Fruit fly (Drosophila melanogaster): ENCODE results near the gene CG15024.

The CG15024 gene

dm6 chr3L:4463773-4464301 lies at the start of gene CG15024:
Gene CG15024 (minus strand): TSS chr3L:4463823.
- TF ChIP-seq psq (optimal IDR thresholded peaks at IDR 0.05) (no peak), pan (optimal IDR thresholded peaks at IDR 0.05) (no peak), Dll (optimal IDR thresholded peaks at IDR 0.05) (no peak), CG8478 (optimal IDR thresholded peaks at IDR 0.05) (no peak), EcR (GFP tag; optimal IDR thresholded peaks at IDR 0.05) (no peak), usp (GFP tag; optimal IDR thresholded peaks at IDR 0.05) (no peak)

dm6 chr3L:4510317-4510716 lies 46.7 kb upstream of the CG15024 start:
- no peak for TF ChIP-seq psq (optimal IDR thresholded peaks at IDR 0.05)
- TF ChIP-seq EcR (GFP tag; optimal IDR thresholded peaks at IDR 0.05): no peak
- no peak for TF ChIP-seq usp (GFP tag; optimal IDR thresholded peaks at IDR 0.05)
- no peak for TF ChIP-seq pan (optimal IDR thresholded peaks at IDR 0.05)
- no peak for TF ChIP-seq Dll (optimal IDR thresholded peaks at IDR 0.05)
- TF ChIP-seq CG8478 (optimal IDR thresholded peaks at IDR 0.05): no peak

DNA sequence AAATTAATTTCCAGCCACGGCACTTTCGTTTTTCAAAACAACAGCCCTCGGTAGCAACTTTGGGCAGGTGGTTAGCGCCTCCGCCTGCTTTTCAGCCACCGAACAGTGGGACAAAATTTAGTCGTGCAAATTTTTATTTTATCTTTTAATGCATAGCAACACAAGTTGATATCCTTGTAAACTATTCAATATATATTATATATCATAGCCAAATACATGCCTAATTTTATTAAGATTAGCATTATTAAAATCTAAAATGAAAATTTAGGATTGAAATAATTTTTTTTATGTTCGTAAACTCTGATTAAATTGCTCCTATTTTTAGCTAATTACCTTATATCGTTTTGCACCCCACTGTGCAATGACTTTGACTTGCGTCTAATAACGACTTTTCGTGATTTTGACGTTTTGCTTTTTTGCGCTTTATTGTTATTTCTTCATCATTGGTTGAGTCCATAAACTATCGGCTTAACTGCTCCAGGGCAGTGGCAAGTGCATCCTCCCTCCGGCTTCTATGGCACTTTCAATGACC lies 45.4 kb upstream of the CG15024 start:
- TF ChIP-seq EcR (GFP tag; optimal IDR thresholded peaks at IDR 0.05): no peak
- no peak for TF ChIP-seq CG8478 (optimal IDR thresholded peaks at IDR 0.05)
- no peak for TF ChIP-seq usp (GFP tag; optimal IDR thresholded peaks at IDR 0.05)
- no peak for TF ChIP-seq pan (optimal IDR thresholded peaks at IDR 0.05)
- no peak for TF ChIP-seq psq (optimal IDR thresholded peaks at IDR 0.05)
- TF ChIP-seq Dll (optimal IDR thresholded peaks at IDR 0.05): no peak

dm6 chr3L:4508307-4508706 lies 44.7 kb upstream of the CG15024 start, which contains the start of gene NT1:
Gene NT1 (minus strand): TSS chr3L:4508433.
- peak in 1 of 2 experiments; percentile 50 for TF ChIP-seq EcR (GFP tag; optimal IDR thresholded peaks at IDR 0.05)
- no peak for TF ChIP-seq usp (GFP tag; optimal IDR thresholded peaks at IDR 0.05)

DNA sequence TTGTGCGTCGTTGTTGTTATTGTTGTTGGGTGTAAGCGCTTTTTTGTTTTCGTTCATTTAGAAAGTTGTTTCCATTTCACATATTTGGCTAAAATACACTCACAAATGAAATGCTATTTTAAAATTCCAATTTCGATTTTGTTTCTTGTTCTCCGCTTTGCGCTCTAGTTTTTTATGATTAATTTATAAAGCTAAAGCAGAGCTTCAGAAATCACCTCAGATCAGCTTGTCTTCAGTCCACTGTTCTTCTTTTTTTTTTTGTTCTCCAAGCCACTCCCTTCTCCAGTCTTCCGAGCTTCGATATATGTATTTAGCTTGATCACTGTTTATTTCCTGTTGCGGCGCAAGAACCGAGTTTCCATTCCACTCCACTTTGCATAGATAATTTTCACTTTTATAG lies 44.2 kb upstream of the CG15024 start:
- no peak for TF ChIP-seq CG8478 (optimal IDR thresholded peaks at IDR 0.05)
- TF ChIP-seq psq (optimal IDR thresholded peaks at IDR 0.05): no peak

DNA sequence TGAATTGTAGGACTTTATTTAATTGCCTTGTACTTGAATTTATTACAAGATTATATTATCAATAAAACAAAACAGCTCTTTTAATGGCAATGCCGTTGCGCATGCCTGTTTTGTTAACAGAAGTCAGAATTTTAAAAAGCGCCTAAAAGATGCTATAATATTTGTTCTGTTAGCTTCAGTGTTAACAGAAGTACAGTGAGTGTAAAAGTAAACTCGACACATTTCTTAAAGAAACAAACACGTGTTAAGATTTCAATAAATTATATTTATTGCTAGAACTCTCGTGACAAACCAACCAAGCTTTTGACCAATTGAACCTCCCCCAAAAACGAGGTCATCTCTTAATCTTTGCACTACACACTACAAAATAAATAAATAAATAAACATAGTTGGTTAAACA lies 37.8 kb upstream of the CG15024 start:
- TF ChIP-seq EcR (GFP tag; optimal IDR thresholded peaks at IDR 0.05): no peak

dm6 chr3L:4500400-4500799 lies 36.8 kb upstream of the CG15024 start, which contains the start of gene CG13720:
Gene CG13720 (minus strand): TSS chr3L:4500500.
- no peak for TF ChIP-seq EcR (GFP tag; optimal IDR thresholded peaks at IDR 0.05)

dm6 chr3L:4497677-4498076 lies 34.1 kb upstream of the CG15024 start, which contains the start of gene CG13721:
Gene CG13721 (minus strand): TSS chr3L:4497777.
- TF ChIP-seq pan (optimal IDR thresholded peaks at IDR 0.05) (no peak), usp (GFP tag; optimal IDR thresholded peaks at IDR 0.05) (no peak), CG8478 (optimal IDR thresholded peaks at IDR 0.05) (no peak)

DNA sequence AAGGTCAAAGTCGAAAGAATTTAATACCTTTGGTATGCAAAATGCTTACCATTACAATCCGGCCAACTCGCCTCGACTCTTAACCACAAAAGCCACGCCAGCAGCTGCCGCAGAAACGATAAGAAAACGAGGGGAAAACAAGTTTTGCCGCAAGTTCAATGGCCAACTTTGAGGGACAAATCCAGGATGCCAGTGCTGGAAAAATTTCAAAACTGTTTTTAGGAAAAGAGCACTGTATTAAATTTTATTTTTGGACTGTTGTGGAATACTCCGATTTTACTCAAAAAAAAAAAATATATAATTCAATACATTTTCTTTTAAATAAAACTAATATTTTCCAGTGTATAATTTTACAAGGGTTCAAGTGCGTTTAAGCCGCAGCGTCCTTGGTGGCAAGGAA lies 31.0 kb upstream of the CG15024 start:
- TF ChIP-seq psq (optimal IDR thresholded peaks at IDR 0.05) (no peak), EcR (GFP tag; optimal IDR thresholded peaks at IDR 0.05) (peak in 1 of 2 experiments; percentile 66)

dm6 chr3L:4493609-4494008 lies 30.0 kb upstream of the CG15024 start:
- TF ChIP-seq psq (optimal IDR thresholded peaks at IDR 0.05) (no peak), pan (optimal IDR thresholded peaks at IDR 0.05) (no peak), Dll (optimal IDR thresholded peaks at IDR 0.05) (no peak), usp (GFP tag; optimal IDR thresholded peaks at IDR 0.05) (no peak), EcR (GFP tag; optimal IDR thresholded peaks at IDR 0.05) (no peak), CG8478 (optimal IDR thresholded peaks at IDR 0.05) (no peak)

- TF ChIP-seq Dll (optimal IDR thresholded peaks at IDR 0.05) (no peak), usp (GFP tag; optimal IDR thresholded peaks at IDR 0.05) (no peak), psq (optimal IDR thresholded peaks at IDR 0.05) (no peak), pan (optimal IDR thresholded peaks at IDR 0.05) (no peak), EcR (GFP tag; optimal IDR thresholded peaks at IDR 0.05) (no peak), CG8478 (optimal IDR thresholded peaks at IDR 0.05) (no peak)
Observed at dm6 chr3L:4490702-4491243, 27.1 kb upstream of the CG15024 start, which contains the start of gene CG13722. Gene CG13722 (minus strand): TSS chr3L:4490963.

DNA sequence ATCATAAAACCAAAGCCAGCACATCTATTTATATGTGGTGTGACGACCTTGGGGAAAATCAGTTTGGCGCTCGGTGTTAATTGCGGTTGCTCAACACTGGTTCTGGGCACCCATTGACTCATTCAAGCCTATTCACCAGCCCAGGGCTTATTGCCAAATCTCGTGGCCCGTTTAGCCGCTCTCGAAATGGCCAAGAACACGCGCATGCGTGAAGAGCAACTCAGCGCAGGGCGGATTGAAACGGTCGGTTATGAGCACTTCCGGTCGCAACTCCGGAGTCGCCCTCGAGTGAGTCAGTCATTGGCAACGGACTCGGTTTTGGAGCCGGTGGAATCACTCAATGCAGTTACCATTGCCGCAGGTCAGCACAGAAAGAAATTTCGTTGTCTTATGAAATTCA lies 25.9 kb upstream of the CG15024 start:
- no peak for TF ChIP-seq CG8478 (optimal IDR thresholded peaks at IDR 0.05)
- TF ChIP-seq Dll (optimal IDR thresholded peaks at IDR 0.05): no peak
- no peak for TF ChIP-seq pan (optimal IDR thresholded peaks at IDR 0.05)
- no peak for TF ChIP-seq psq (optimal IDR thresholded peaks at IDR 0.05)
- TF ChIP-seq usp (GFP tag; optimal IDR thresholded peaks at IDR 0.05): no peak
- no peak for TF ChIP-seq EcR (GFP tag; optimal IDR thresholded peaks at IDR 0.05)

- TF ChIP-seq usp (GFP tag; optimal IDR thresholded peaks at IDR 0.05) (no peak), EcR (GFP tag; optimal IDR thresholded peaks at IDR 0.05) (no peak), Dll (optimal IDR thresholded peaks at IDR 0.05) (no peak), pan (optimal IDR thresholded peaks at IDR 0.05) (no peak), psq (optimal IDR thresholded peaks at IDR 0.05) (no peak), CG8478 (optimal IDR thresholded peaks at IDR 0.05) (no peak)
Observed at dm6 chr3L:4484623-4485022, 21.0 kb upstream of the CG15024 start.

Data from whole organism.